Fruit fly (Drosophila melanogaster): ENCODE results near the gene sbm.

dm6 chrX:14649742-14650141 is 47.4 kb upstream of the sbm start:
- TF ChIP-seq CG17359 (tag; optimal IDR thresholded peaks at IDR 0.05) (no peak), H2.0 (GFP tag; IDR thresholded peaks at IDR 0.05) (no peak), en (GFP tag; optimal IDR thresholded peaks at IDR 0.05) (no peak), CG17361 (GFP tag; IDR thresholded peaks at IDR 0.05) (no peak), CG7556 (GFP tag; optimal IDR thresholded peaks at IDR 0.05) (no peak), Oaz (GFP tag; IDR thresholded peaks at IDR 0.05) (no peak), CG7987 (GFP tag; optimal IDR thresholded peaks at IDR 0.05) (no peak), ham (GFP tag; IDR thresholded peaks at IDR 0.05) (no peak)
